Fruit fly (Drosophila melanogaster) whole organism: Measurements from ENCODE around the gene mfr.

ENCODE experiments used
- pan ChIP-seq: fragments of >200 bp; optimal IDR thresholded peaks from 2 replicates; lab custom pipeline; 2017
- psq ChIP-seq: fragments of >200 bp; optimal IDR thresholded peaks from 2 replicates; lab custom pipeline; 2017
- usp ChIP-seq: fragments of >200 bp; optimal IDR thresholded peaks from 2 replicates; lab custom pipeline; 2017; ENCODE audit warnings: missing biosample characterization, missing genetic modification characterization, mixed read lengths

dm6 chr3L:8924999-8925398 is 12.5 kb upstream of the mfr start:
- no peak for TF ChIP-seq usp
- no peak for TF ChIP-seq psq (lab: Kevin White, UChicago)
- TF ChIP-seq pan: no peak
